Worm (Caenorhabditis elegans) whole organism, L4/young adult: ENCODE results near the gene lbp-4.

Experiments used
- W03F9.2 ChIP-seq: fragments of 150-350 bp; optimal IDR thresholded peaks from 2 replicates; lab custom pipeline; 2014; ENCODE audit warnings: missing biosample characterization, missing genetic modification characterization
- dao-5 ChIP-seq: sonication (generic microtip); optimal IDR thresholded peaks from 2 replicates; lab custom pipeline; 2016; ENCODE audit warnings: missing genotype, missing genetic modification characterization, moderate library complexity, missing compliant biosample characterization
- him-1 ChIP-seq: sonication (generic microtip); optimal IDR thresholded peaks from 2 replicates; lab custom pipeline; 2016; ENCODE audit warnings: missing genotype, missing genetic modification reagents, missing genetic modification characterization, missing compliant biosample characterization

The lbp-4 gene

DNA sequence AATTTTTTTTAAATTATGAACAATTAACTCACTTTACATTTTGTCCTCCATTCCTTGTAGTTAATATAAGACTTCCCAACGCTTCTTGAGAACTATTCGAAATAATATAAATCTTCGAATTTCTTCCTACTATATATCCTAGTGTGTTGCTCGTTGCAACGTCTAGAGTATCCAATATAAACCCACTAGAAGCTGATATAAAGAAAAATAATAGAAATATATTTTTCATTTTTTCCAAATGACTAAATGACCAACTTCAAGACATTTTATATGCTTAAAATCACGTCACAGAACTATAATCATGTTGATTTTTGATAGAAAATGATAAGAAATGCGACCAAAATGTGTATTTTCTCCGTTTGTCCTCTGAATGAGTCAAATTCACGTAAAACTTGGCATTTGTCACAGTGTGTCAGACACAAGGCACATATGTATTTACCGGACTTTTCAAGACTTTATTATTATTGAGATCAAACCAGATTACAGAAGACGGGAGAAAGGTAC is 42.7 kb downstream of the lbp-4 start, which contains the start of gene C37C3.10:
TSS of gene C37C3.10 (minus strand) at position 51 of the 504 bp plus-strand sequence.
- no peak for TF ChIP-seq W03F9.2 (tag; lab: Kevin White, UChicago)
- no peak for TF ChIP-seq him-1 (tag; lab: Kevin White, UChicago)
- TF ChIP-seq dao-5 (tag; lab: Kevin White, UChicago) = no peak

DNA sequence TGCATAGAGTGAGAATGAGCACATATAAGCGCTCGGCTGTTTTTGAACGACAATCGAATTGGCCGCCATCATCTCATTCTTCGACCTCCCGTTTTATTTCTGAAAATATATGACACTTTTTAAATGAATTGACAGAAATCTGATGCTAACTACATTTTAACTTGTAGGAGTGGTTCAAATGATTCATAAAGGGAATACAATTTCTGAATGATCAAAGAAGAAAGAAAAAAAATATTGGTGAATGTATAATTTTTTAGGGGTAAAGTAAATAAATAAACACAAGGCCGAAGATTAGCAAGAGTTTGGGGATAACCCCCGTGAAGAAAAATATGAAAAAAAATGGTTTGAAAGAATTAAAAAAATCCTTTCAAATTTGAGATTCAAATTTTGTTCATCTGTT is 44.3 kb downstream of the lbp-4 start, which contains the start of gene C37C3.11:
TSS of gene C37C3.11 (minus strand) at position 101 of the 400 bp plus-strand sequence.
- TF ChIP-seq him-1 (tag; lab: Kevin White, UChicago) (no peak), W03F9.2 (tag; lab: Kevin White, UChicago) (no peak), dao-5 (tag; lab: Kevin White, UChicago) (no peak)

DNA sequence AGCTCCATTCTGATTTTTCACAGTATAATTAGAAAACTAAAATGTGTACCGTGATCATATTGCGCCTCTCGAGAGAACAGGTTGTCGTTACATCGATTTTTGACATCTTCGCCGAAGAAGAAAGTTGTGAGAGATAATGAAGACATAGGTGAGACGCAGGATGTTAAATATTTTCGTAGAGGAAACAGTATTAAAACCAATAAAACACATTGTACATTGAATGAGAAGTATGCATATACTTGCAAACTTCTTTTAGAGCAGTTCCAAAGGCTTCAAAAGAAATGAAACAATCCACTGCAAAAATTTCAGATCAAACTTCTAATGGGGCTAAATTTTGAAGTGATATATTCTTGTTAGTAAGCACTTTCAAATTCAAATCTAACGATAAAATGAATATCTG is 50.3 kb downstream of the lbp-4 start, which contains the start of gene nipi-4:
TSS of gene nipi-4 (minus strand) at position 101 of the 400 bp plus-strand sequence.
- TF ChIP-seq dao-5 (tag; lab: Kevin White, UChicago) = no peak
- no peak for TF ChIP-seq W03F9.2 (tag; lab: Kevin White, UChicago)
- TF ChIP-seq him-1 (tag; lab: Kevin White, UChicago) = no peak
